Worm (Caenorhabditis elegans) whole organism, L3 larva: ENCODE measurements around the gene F38E9.6.

Experiments used
- R02D3.7 ChIP-seq: fragments of 150-350 bp; optimal IDR thresholded peaks from 2 replicates; lab custom pipeline; 2014; ENCODE audit warnings: missing biosample characterization, missing genetic modification characterization
- ceh-82 ChIP-seq: fragments of 150-350 bp; optimal IDR thresholded peaks from 2 replicates; lab custom pipeline; 2014; ENCODE audit warnings: missing biosample characterization, missing genetic modification characterization
- daf-12 ChIP-seq: fragments of 150-350 bp; optimal IDR thresholded peaks from 2 replicates; lab custom pipeline; 2014; ENCODE audit warnings: missing biosample characterization, missing genetic modification reagents, missing genetic modification characterization
- egl-27 ChIP-seq: sonication (generic microtip); optimal IDR thresholded peaks from 4 replicates; lab custom pipeline; 2017; ENCODE audit warnings: missing biosample characterization, missing genetic modification reagents, missing genetic modification characterization
- egl-5 ChIP-seq: fragments of 150-350 bp; optimal IDR thresholded peaks from 2 replicates; lab custom pipeline; 2017; ENCODE audit warnings: missing biosample characterization, missing genetic modification reagents, missing genetic modification characterization, inconsistent platforms
- elt-1 ChIP-seq: fragments of 150-350 bp; optimal IDR thresholded peaks from 2 replicates; lab custom pipeline; 2014; ENCODE audit warnings: missing biosample characterization, missing genetic modification characterization
- elt-2 ChIP-seq: sonication (generic microtip); optimal IDR thresholded peaks from 2 replicates; lab custom pipeline; 2016; ENCODE audit warnings: missing genetic modification reagents, mild to moderate bottlenecking, missing genetic modification characterization, missing compliant biosample characterization
- elt-3 ChIP-seq, 3 experiments: fragments of 150-350 bp in 1 of 3; sonication (generic microtip) in 2 of 3; optimal IDR thresholded peaks; 2 replicates in 2 of 3; 4 replicates in 1 of 3; lab custom pipeline; 2014 to 2017; ENCODE audit warnings: missing biosample characterization in 3 of 3, missing genetic modification characterization in 3 of 3
- eor-1 ChIP-seq, 2 experiments: fragments of 150-350 bp; optimal IDR thresholded peaks; 2 replicates each; lab custom pipeline; 2014 to 2018; ENCODE audit warnings: missing biosample characterization in 2 of 2, missing genetic modification characterization in 2 of 2
- fkh-2 ChIP-seq: fragments of 150-350 bp; optimal IDR thresholded peaks from 2 replicates; lab custom pipeline; 2014; ENCODE audit warnings: missing biosample characterization, missing genetic modification reagents, missing genetic modification characterization
- fos-1 ChIP-seq: fragments of 150-350 bp; optimal IDR thresholded peaks from 2 replicates; lab custom pipeline; 2014; ENCODE audit warnings: missing biosample characterization, missing genetic modification characterization
- hmg-11 ChIP-seq: sonication (generic microtip); optimal IDR thresholded peaks from 2 replicates; lab custom pipeline; 2016; ENCODE audit warnings: missing genetic modification characterization, missing compliant biosample characterization
- jun-1 ChIP-seq: fragments of 150-350 bp; optimal IDR thresholded peaks from 2 replicates; lab custom pipeline; 2014; ENCODE audit warnings: missing biosample characterization, missing genetic modification reagents, missing genetic modification characterization
- lin-39 ChIP-seq: fragments of 150-350 bp; optimal IDR thresholded peaks from 2 replicates; lab custom pipeline; 2018; ENCODE audit warnings: missing biosample characterization, missing genetic modification reagents, missing genetic modification characterization
- lsy-12 ChIP-seq: sonication (generic microtip); optimal IDR thresholded peaks from 2 replicates; lab custom pipeline; 2016; ENCODE audit warnings: mild to moderate bottlenecking, missing genetic modification characterization, missing compliant biosample characterization
- mdl-1 ChIP-seq: fragments of 150-350 bp; optimal IDR thresholded peaks from 2 replicates; lab custom pipeline; 2014; ENCODE audit warnings: missing biosample characterization, missing genetic modification characterization
- mml-1 ChIP-seq: fragments of 150-350 bp; sonication (generic microtip); optimal IDR thresholded peaks from 3 replicates; lab custom pipeline; 2014; ENCODE audit warnings: missing biosample characterization, missing genetic modification characterization
- nfya-1 ChIP-seq: sonication (generic microtip); optimal IDR thresholded peaks from 2 replicates; lab custom pipeline; 2017; ENCODE audit warnings: missing genetic modification characterization, mild to moderate bottlenecking, missing compliant biosample characterization, antibody characterized with exemption, moderate library complexity; ENCODE audit not compliant: insufficient read depth
- nhr-11 ChIP-seq: fragments of 150-350 bp; optimal IDR thresholded peaks from 2 replicates; lab custom pipeline; 2014; ENCODE audit warnings: missing biosample characterization, missing genetic modification characterization
- nhr-12 ChIP-seq: fragments of 150-350 bp; optimal IDR thresholded peaks from 2 replicates; lab custom pipeline; 2014; ENCODE audit warnings: missing biosample characterization, missing genetic modification characterization
- nhr-23 ChIP-seq: fragments of 150-350 bp; optimal IDR thresholded peaks from 2 replicates; lab custom pipeline; 2014; ENCODE audit warnings: missing biosample characterization, missing genetic modification reagents, missing genetic modification characterization
- nhr-237 ChIP-seq: fragments of 150-350 bp; optimal IDR thresholded peaks from 2 replicates; lab custom pipeline; 2014; ENCODE audit warnings: missing biosample characterization, missing genetic modification characterization
- nhr-25 ChIP-seq: sonication (generic microtip); optimal IDR thresholded peaks from 2 replicates; lab custom pipeline; 2017; ENCODE audit warnings: missing biosample characterization, missing genetic modification characterization
- nhr-28 ChIP-seq: fragments of 150-350 bp; optimal IDR thresholded peaks from 2 replicates; lab custom pipeline; 2014; ENCODE audit warnings: missing biosample characterization, missing genetic modification characterization
- nhr-43 ChIP-seq: sonication (generic microtip); optimal IDR thresholded peaks from 2 replicates; lab custom pipeline; 2016; ENCODE audit warnings: mild to moderate bottlenecking, missing genetic modification characterization, missing compliant biosample characterization; ENCODE audit not compliant: poor library complexity, severe bottlenecking
- nhr-67 ChIP-seq: fragments of 150-350 bp; optimal IDR thresholded peaks from 2 replicates; lab custom pipeline; 2014; ENCODE audit warnings: missing biosample characterization, missing genetic modification characterization
- nhr-76 ChIP-seq: fragments of 150-350 bp; sonication (generic microtip); optimal IDR thresholded peaks from 5 replicates; lab custom pipeline; 2014; ENCODE audit warnings: missing biosample characterization, missing genetic modification characterization
- nhr-77 ChIP-seq: fragments of 150-350 bp; optimal IDR thresholded peaks from 2 replicates; lab custom pipeline; 2014; ENCODE audit warnings: missing biosample characterization, missing genetic modification characterization
- pha-4 ChIP-seq: fragments of 150-350 bp; optimal IDR thresholded peaks from 2 replicates; lab custom pipeline; 2014; ENCODE audit warnings: missing biosample characterization, missing genetic modification reagents, missing genetic modification characterization
- sea-2 ChIP-seq: fragments of 150-350 bp; sonication (generic microtip); optimal IDR thresholded peaks from 4 replicates; lab custom pipeline; 2014; ENCODE audit warnings: missing biosample characterization, missing genetic modification reagents, missing genetic modification characterization
- skn-1 ChIP-seq: fragments of 150-350 bp; optimal IDR thresholded peaks from 2 replicates; lab custom pipeline; 2014; ENCODE audit warnings: missing biosample characterization, missing genetic modification characterization
- snpc-4 ChIP-seq: fragments of 150-350 bp; optimal IDR thresholded peaks from 2 replicates; lab custom pipeline; 2014; ENCODE audit warnings: missing biosample characterization, missing genetic modification characterization
- tbx-2 ChIP-seq: sonication (generic microtip); optimal IDR thresholded peaks from 2 replicates; lab custom pipeline; 2016; ENCODE audit warnings: mild to moderate bottlenecking, missing genetic modification characterization, missing compliant biosample characterization
- unc-39 ChIP-seq: sonication (generic microtip); optimal IDR thresholded peaks from 4 replicates; lab custom pipeline; 2017; ENCODE audit warnings: missing biosample characterization, missing genetic modification characterization
- zag-1 ChIP-seq: fragments of 150-350 bp; optimal IDR thresholded peaks from 2 replicates; lab custom pipeline; 2014; ENCODE audit warnings: missing biosample characterization, missing genetic modification characterization
- ztf-4 ChIP-seq: fragments of 150-350 bp; optimal IDR thresholded peaks from 2 replicates; lab custom pipeline; 2014; ENCODE audit warnings: missing biosample characterization, missing genetic modification characterization

The F38E9.6 gene

ce11 chrX:16432143-16432542 lies at the start of gene F38E9.6:
Gene F38E9.6, plus strand, starts transcription at chrX:16432443.
- no peak for TF ChIP-seq elt-2 (tag; lab: Kevin White, UChicago)
- no peak for TF ChIP-seq jun-1 (tag; lab: Kevin White, UChicago)
- no peak for TF ChIP-seq egl-27 (tag; lab: Kevin White, UChicago)
- no peak for TF ChIP-seq R02D3.7 (tag; lab: Kevin White, UChicago)
- no peak for TF ChIP-seq mdl-1 (tag; lab: Kevin White, UChicago)

ce11 chrX:16383084-16383483 lies 49.2 kb upstream of the F38E9.6 start:
- TF ChIP-seq ztf-4 (tag; lab: Kevin White, UChicago): no peak
- TF ChIP-seq nfya-1: no peak
- TF ChIP-seq lin-39 (tag; lab: Kevin White, UChicago): no peak
- no peak for TF ChIP-seq snpc-4
- no peak for TF ChIP-seq nhr-237 (tag; lab: Kevin White, UChicago)
- no peak for TF ChIP-seq tbx-2
- no peak for TF ChIP-seq egl-5
- no peak for TF ChIP-seq pha-4
- no peak for TF ChIP-seq elt-3 (tag; optimal IDR thresholded peaks at IDR 0.05; lab: Kevin White, UChicago)
- no peak for TF ChIP-seq mml-1
- TF ChIP-seq nhr-67 (tag; lab: Kevin White, UChicago): no peak
- no peak for TF ChIP-seq nhr-12 (tag; lab: Kevin White, UChicago)
- no peak for TF ChIP-seq unc-39
- TF ChIP-seq egl-27 (tag; lab: Kevin White, UChicago): no peak
- TF ChIP-seq ceh-82: no peak
- no peak for TF ChIP-seq elt-2 (tag; lab: Kevin White, UChicago)
- TF ChIP-seq nhr-76: no peak
- TF ChIP-seq nhr-25 (tag; lab: Kevin White, UChicago): no peak
- no peak for TF ChIP-seq elt-1 (tag; lab: Kevin White, UChicago)

- no peak for TF ChIP-seq nhr-237 (tag; lab: Kevin White, UChicago)
- no peak for TF ChIP-seq fkh-2 (tag; lab: Kevin White, UChicago)
- TF ChIP-seq nhr-43 (tag; lab: Kevin White, UChicago): no peak
- TF ChIP-seq nhr-11: no peak
- TF ChIP-seq lin-39 (tag; lab: Kevin White, UChicago): no peak
- no peak for TF ChIP-seq lsy-12
- TF ChIP-seq fos-1 (tag; lab: Kevin White, UChicago): no peak
- TF ChIP-seq nhr-28: no peak
- no peak for TF ChIP-seq elt-3 (tag; optimal IDR thresholded peaks at IDR 0.05; lab: Kevin White, UChicago)
- TF ChIP-seq eor-1 (tag; optimal IDR thresholded peaks at IDR 0.05; lab: Kevin White, UChicago): no peak
- no peak for TF ChIP-seq hmg-11 (tag; lab: Kevin White, UChicago)
- TF ChIP-seq egl-5: no peak
- TF ChIP-seq skn-1 (tag; lab: Kevin White, UChicago): no peak
- TF ChIP-seq nhr-23 (tag; lab: Kevin White, UChicago): no peak
- TF ChIP-seq sea-2 (GFP tag; lab: Kevin White, UChicago): no peak
- TF ChIP-seq nhr-77 (tag; lab: Kevin White, UChicago): no peak
- no peak for TF ChIP-seq mml-1
- no peak for TF ChIP-seq zag-1 (tag; lab: Kevin White, UChicago)
These were observed 48.2 kb upstream of the F38E9.6 start for ce11 chrX:16384010-16384409.

DNA sequence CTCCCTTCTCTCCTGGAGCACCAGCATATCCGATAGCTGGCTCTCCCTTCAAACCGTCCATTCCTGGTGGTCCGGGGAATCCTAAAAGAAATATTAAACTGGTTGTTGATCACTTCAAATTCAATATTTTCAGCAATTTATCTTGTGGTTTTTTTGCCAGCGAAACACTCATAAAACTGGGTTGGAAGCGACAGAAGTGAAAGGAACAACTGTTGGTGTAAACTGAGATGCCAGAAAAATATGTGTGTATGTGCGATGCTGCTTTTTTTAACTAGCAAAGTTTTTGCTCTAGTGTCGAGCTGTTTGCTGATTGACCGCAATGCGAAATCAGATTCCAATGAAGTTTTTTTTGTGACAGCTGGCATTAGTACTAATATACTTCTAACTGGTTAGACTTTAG lies 45.0 kb upstream of the F38E9.6 start:
- TF ChIP-seq nhr-25 (tag; lab: Kevin White, UChicago) (no peak), lin-39 (tag; lab: Kevin White, UChicago) (no peak), daf-12 (tag; lab: Kevin White, UChicago) (no peak), sea-2 (GFP tag; lab: Kevin White, UChicago) (no peak), lsy-12 (no peak), snpc-4 (no peak)
- TF ChIP-seq, all 47 proteins: peak for 0
